Worm (Caenorhabditis elegans) whole organism, early embryonic: ENCODE measurements around the gene dph-7.

ENCODE experiments used
- B0310.2 ChIP-seq: sonication (generic microtip); optimal IDR thresholded peaks from 2 replicates; lab custom pipeline; 2016; ENCODE audit warnings: mild to moderate bottlenecking, missing genetic modification characterization, missing compliant biosample characterization
- F13C5.2 ChIP-seq: sonication (generic microtip); optimal IDR thresholded peaks from 2 replicates; lab custom pipeline; 2017; ENCODE audit warnings: mild to moderate bottlenecking, missing genetic modification characterization, inconsistent platforms, missing compliant biosample characterization
- aly-1 ChIP-seq: sonication (generic microtip); optimal IDR thresholded peaks from 2 replicates; lab custom pipeline; 2016; ENCODE audit warnings: missing genetic modification characterization, missing compliant biosample characterization
- ama-1 ChIP-seq: fragments of 150-350 bp; optimal IDR thresholded peaks from 2 replicates; lab custom pipeline; 2014
- ceh-13 ChIP-seq: fragments of 200-800 bp; sonication (Bioruptor generic); optimal IDR thresholded peaks from 2 replicates; lab custom pipeline; 2018; ENCODE audit warnings: mild to moderate bottlenecking, missing genetic modification characterization, missing compliant biosample characterization
- ceh-36 ChIP-seq: sonication (generic microtip); optimal IDR thresholded peaks from 2 replicates; lab custom pipeline; 2016; ENCODE audit warnings: missing genetic modification characterization, inconsistent platforms, missing compliant biosample characterization
- ets-7 ChIP-seq: sonication (generic microtip); optimal IDR thresholded peaks from 2 replicates; lab custom pipeline; 2016; ENCODE audit warnings: missing genotype, missing genetic modification characterization, missing compliant biosample characterization
- flt-1 ChIP-seq: fragments of 200-800 bp; sonication (Bioruptor generic); IDR thresholded peaks from 2 replicates; pipeline ENCODE4 v1.3.6; 2022; ENCODE audit warnings: missing genetic modification characterization, missing compliant biosample characterization
- hmbx-1 ChIP-seq: sonication (generic microtip); optimal IDR thresholded peaks from 2 replicates; lab custom pipeline; 2016; ENCODE audit warnings: mild to moderate bottlenecking, missing genetic modification characterization, missing compliant biosample characterization
- hmg-4 ChIP-seq: fragments of 200-800 bp; sonication (Bioruptor generic); optimal IDR thresholded peaks from 2 replicates; lab custom pipeline; 2018; ENCODE audit warnings: mild to moderate bottlenecking, missing genetic modification characterization, missing compliant biosample characterization
- hnd-1 ChIP-seq: sonication (generic microtip); optimal IDR thresholded peaks from 2 replicates; lab custom pipeline; 2016; ENCODE audit warnings: missing genetic modification characterization, missing compliant biosample characterization
- pes-1 ChIP-seq: fragments of 200-800 bp; sonication (Bioruptor generic); IDR thresholded peaks from 2 replicates; pipeline ENCODE4 v1.3.6; 2022; ENCODE audit warnings: missing genetic modification reagents, missing genetic modification characterization, missing compliant biosample characterization
- scrt-1 ChIP-seq: fragments of 200-800 bp; sonication (Bioruptor generic); IDR thresholded peaks from 2 replicates; pipeline ENCODE4 v1.3.6; 2022; ENCODE audit warnings: missing genetic modification characterization, missing compliant biosample characterization
- sea-1 ChIP-seq: fragments of 200-800 bp; sonication (Bioruptor generic); conservative IDR thresholded peaks from 2 replicates; pipeline ENCODE4 v1.3.6; 2022; ENCODE audit warnings: missing genetic modification characterization, missing compliant biosample characterization
- tbx-11 ChIP-seq: fragments of 200-800 bp; sonication (Bioruptor generic); IDR thresholded peaks from 2 replicates; pipeline ENCODE4 v1.3.6; 2022; ENCODE audit warnings: missing genetic modification characterization, missing compliant biosample characterization
- tbx-37 ChIP-seq: fragments of 200-800 bp; sonication (Bioruptor generic); conservative IDR thresholded peaks from 2 replicates; pipeline ENCODE4 v1.3.6; 2022; ENCODE audit warnings: missing genetic modification reagents, missing genetic modification characterization, missing compliant biosample characterization
- tra-4 ChIP-seq: sonication (generic microtip); optimal IDR thresholded peaks from 2 replicates; lab custom pipeline; 2017; ENCODE audit warnings: missing genetic modification characterization, missing compliant biosample characterization

dph-7 gene

ce11 chrIII:13317383-13317911 is 2.5 kb downstream of the dph-7 start:
- TF ChIP-seq aly-1 (tag; lab: Kevin White, UChicago) (no peak), scrt-1 (GFP tag; lab: Robert Waterston, UW) (no peak), hmg-4 (GFP tag; lab: Kevin White, UChicago) (no peak), hnd-1 (tag; lab: Kevin White, UChicago) (no peak), tbx-37 (GFP tag; lab: Robert Waterston, UW) (no peak), flt-1 (GFP tag; lab: Robert Waterston, UW) (no peak), ama-1 (lab: Kevin White, UChicago) (no peak), B0310.2 (tag; lab: Kevin White, UChicago) (no peak), ceh-36 (tag; lab: Kevin White, UChicago) (no peak), pes-1 (GFP tag; lab: Robert Waterston, UW) (no peak), hmbx-1 (tag; lab: Kevin White, UChicago) (no peak), tbx-11 (GFP tag; lab: Robert Waterston, UW) (no peak), F13C5.2 (no peak), tra-4 (tag; lab: Kevin White, UChicago) (no peak), ets-7 (tag; lab: Kevin White, UChicago) (no peak), ceh-13 (GFP tag; lab: Kevin White, UChicago) (no peak), sea-1 (GFP tag; lab: Robert Waterston, UW) (no peak)

ce11 chrIII:13322578-13322977 is 7.7 kb downstream of the dph-7 start, which contains the start of gene F53A2.11:
TSS of gene F53A2.11 (minus strand) at chrIII:13322678.
- no peak for TF ChIP-seq sea-1 (GFP tag; lab: Robert Waterston, UW)
- TF ChIP-seq tra-4 (tag; lab: Kevin White, UChicago): no peak
- TF ChIP-seq aly-1 (tag; lab: Kevin White, UChicago): no peak
- TF ChIP-seq pes-1 (GFP tag; lab: Robert Waterston, UW): no peak
- TF ChIP-seq tbx-37 (GFP tag; lab: Robert Waterston, UW): no peak
- no peak for TF ChIP-seq hmg-4 (GFP tag; lab: Kevin White, UChicago)
- no peak for TF ChIP-seq ama-1 (lab: Kevin White, UChicago)
- no peak for TF ChIP-seq B0310.2 (tag; lab: Kevin White, UChicago)
- TF ChIP-seq flt-1 (GFP tag; lab: Robert Waterston, UW): no peak
- no peak for TF ChIP-seq ceh-36 (tag; lab: Kevin White, UChicago)
- TF ChIP-seq F13C5.2: no peak
- TF ChIP-seq tbx-11 (GFP tag; lab: Robert Waterston, UW): no peak
- no peak for TF ChIP-seq scrt-1 (GFP tag; lab: Robert Waterston, UW)
- no peak for TF ChIP-seq ets-7 (tag; lab: Kevin White, UChicago)
- no peak for TF ChIP-seq hnd-1 (tag; lab: Kevin White, UChicago)
- no peak for TF ChIP-seq hmbx-1 (tag; lab: Kevin White, UChicago)
- TF ChIP-seq ceh-13 (GFP tag; lab: Kevin White, UChicago): no peak

- no peak for TF ChIP-seq hnd-1 (tag; lab: Kevin White, UChicago)
- no peak for TF ChIP-seq pes-1 (GFP tag; lab: Robert Waterston, UW)
- no peak for TF ChIP-seq B0310.2 (tag; lab: Kevin White, UChicago)
- no peak for TF ChIP-seq scrt-1 (GFP tag; lab: Robert Waterston, UW)
- TF ChIP-seq sea-1 (GFP tag; lab: Robert Waterston, UW): no peak
- TF ChIP-seq flt-1 (GFP tag; lab: Robert Waterston, UW): no peak
- no peak for TF ChIP-seq ceh-36 (tag; lab: Kevin White, UChicago)
- TF ChIP-seq aly-1 (tag; lab: Kevin White, UChicago): no peak
- TF ChIP-seq ceh-13 (GFP tag; lab: Kevin White, UChicago): no peak
- no peak for TF ChIP-seq tbx-11 (GFP tag; lab: Robert Waterston, UW)
- no peak for TF ChIP-seq ama-1 (lab: Kevin White, UChicago)
- TF ChIP-seq F13C5.2: no peak
- no peak for TF ChIP-seq hmg-4 (GFP tag; lab: Kevin White, UChicago)
- no peak for TF ChIP-seq hmbx-1 (tag; lab: Kevin White, UChicago)
- no peak for TF ChIP-seq ets-7 (tag; lab: Kevin White, UChicago)
- no peak for TF ChIP-seq tbx-37 (GFP tag; lab: Robert Waterston, UW)
- no peak for TF ChIP-seq tra-4 (tag; lab: Kevin White, UChicago)
Measured at ce11 chrIII:13324739-13325138, 9.8 kb downstream of the dph-7 start, which contains the start of gene F53A2.1. TSS of gene F53A2.1 (minus strand) at chrIII:13324839.

ce11 chrIII:13328911-13329310 is 14.0 kb downstream of the dph-7 start:
- no peak for TF ChIP-seq ceh-13 (GFP tag; lab: Kevin White, UChicago)
- no peak for TF ChIP-seq ceh-36 (tag; lab: Kevin White, UChicago)
- TF ChIP-seq ets-7 (tag; lab: Kevin White, UChicago): no peak
- no peak for TF ChIP-seq flt-1 (GFP tag; lab: Robert Waterston, UW)
- TF ChIP-seq tbx-37 (GFP tag; lab: Robert Waterston, UW): no peak
- no peak for TF ChIP-seq scrt-1 (GFP tag; lab: Robert Waterston, UW)
- TF ChIP-seq tbx-11 (GFP tag; lab: Robert Waterston, UW): no peak
- no peak for TF ChIP-seq aly-1 (tag; lab: Kevin White, UChicago)
- no peak for TF ChIP-seq pes-1 (GFP tag; lab: Robert Waterston, UW)
- no peak for TF ChIP-seq B0310.2 (tag; lab: Kevin White, UChicago)
- no peak for TF ChIP-seq hmbx-1 (tag; lab: Kevin White, UChicago)
- no peak for TF ChIP-seq tra-4 (tag; lab: Kevin White, UChicago)
- TF ChIP-seq F13C5.2: no peak
- no peak for TF ChIP-seq hnd-1 (tag; lab: Kevin White, UChicago)
- no peak for TF ChIP-seq hmg-4 (GFP tag; lab: Kevin White, UChicago)
- no peak for TF ChIP-seq sea-1 (GFP tag; lab: Robert Waterston, UW)

- no peak for TF ChIP-seq ets-7 (tag; lab: Kevin White, UChicago)
- TF ChIP-seq ama-1 (lab: Kevin White, UChicago): no peak
- no peak for TF ChIP-seq tbx-11 (GFP tag; lab: Robert Waterston, UW)
- TF ChIP-seq sea-1 (GFP tag; lab: Robert Waterston, UW): no peak
- TF ChIP-seq scrt-1 (GFP tag; lab: Robert Waterston, UW): no peak
- TF ChIP-seq ceh-13 (GFP tag; lab: Kevin White, UChicago): no peak
- no peak for TF ChIP-seq B0310.2 (tag; lab: Kevin White, UChicago)
- TF ChIP-seq tbx-37 (GFP tag; lab: Robert Waterston, UW): no peak
- TF ChIP-seq ceh-36 (tag; lab: Kevin White, UChicago): no peak
- TF ChIP-seq hmg-4 (GFP tag; lab: Kevin White, UChicago): no peak
- TF ChIP-seq tra-4 (tag; lab: Kevin White, UChicago): no peak
- no peak for TF ChIP-seq hmbx-1 (tag; lab: Kevin White, UChicago)
- TF ChIP-seq flt-1 (GFP tag; lab: Robert Waterston, UW): no peak
Measured at ce11 chrIII:13333754-13334153, 18.8 kb downstream of the dph-7 start, which contains the start of gene sdz-20. TSS of gene sdz-20 (plus strand) at chrIII:13334054.
